Fruit fly (Drosophila melanogaster) whole organism, embryonic: ENCODE measurements around the gene CG33287.

Experiments used
- CG10654 ChIP-seq: fragments of 200-800 bp; sonication (Bioruptor generic); optimal IDR thresholded peaks from 2 replicates; lab custom pipeline; 2016; ENCODE audit warnings: missing biosample characterization, missing genetic modification characterization
- CG12219 ChIP-seq: fragments of 200-800 bp; sonication (Bioruptor generic); optimal IDR thresholded peaks from 3 replicates; lab custom pipeline; 2018; ENCODE audit warnings: missing biosample characterization, mild to moderate bottlenecking, missing genetic modification characterization
- CG12236 ChIP-seq: fragments of 200-800 bp; sonication (Bioruptor generic); optimal IDR thresholded peaks from 2 replicates; lab custom pipeline; 2016; ENCODE audit warnings: missing biosample characterization, missing genetic modification characterization
- CG12942 ChIP-seq: fragments of 200-800 bp; sonication (Bioruptor generic); optimal IDR thresholded peaks from 3 replicates; lab custom pipeline; 2016; ENCODE audit warnings: missing biosample characterization, missing genetic modification characterization
- CG13424 ChIP-seq: fragments of 200-800 bp; sonication (Bioruptor generic); optimal IDR thresholded peaks from 2 replicates; lab custom pipeline; 2019; ENCODE audit warnings: missing biosample characterization, mild to moderate bottlenecking, missing genetic modification characterization, moderate library complexity
- CG14014 ChIP-seq: fragments of 200-800 bp; sonication (Bioruptor generic); IDR thresholded peaks from 2 replicates; pipeline ENCODE4 v1.3.6; 2022; ENCODE audit warnings: missing biosample characterization, missing genetic modification characterization
- CG14710 ChIP-seq: fragments of 200-800 bp; sonication (Bioruptor generic); optimal IDR thresholded peaks from 3 replicates; lab custom pipeline; 2019; ENCODE audit warnings: missing biosample characterization, mild to moderate bottlenecking, missing genetic modification characterization, moderate library complexity
- CG15696 ChIP-seq: fragments of 200-800 bp; sonication (Bioruptor generic); optimal IDR thresholded peaks from 2 replicates; lab custom pipeline; 2019; ENCODE audit warnings: missing biosample characterization, mild to moderate bottlenecking, missing genetic modification characterization, moderate library complexity
- CG18262 ChIP-seq: fragments of 200-800 bp; optimal IDR thresholded peaks from 3 replicates; lab custom pipeline; 2019; ENCODE audit warnings: missing biosample characterization, mild to moderate bottlenecking, missing genetic modification characterization, moderate library complexity
- CG18599 ChIP-seq: fragments of 200-800 bp; sonication (Bioruptor generic); optimal IDR thresholded peaks from 3 replicates; lab custom pipeline; 2017; ENCODE audit warnings: missing biosample characterization, missing genetic modification characterization, mild to moderate bottlenecking, moderate library complexity, missing genetic modification reagents
- CG31441 ChIP-seq: fragments of 200-800 bp; sonication (Bioruptor generic); IDR thresholded peaks from 2 replicates; pipeline ENCODE4 v1.3.6; 2022; ENCODE audit warnings: missing biosample characterization, missing genetic modification characterization
- CG3726 ChIP-seq: fragments of 200-800 bp; sonication (Bioruptor generic); IDR thresholded peaks from 3 replicates; pipeline ENCODE4, ENCODE4 v1.3.6; 2022; ENCODE audit warnings: missing biosample characterization, missing genetic modification characterization
- CG4854 ChIP-seq: fragments of 200-800 bp; sonication (Bioruptor generic); optimal IDR thresholded peaks from 2 replicates; lab custom pipeline; 2016; ENCODE audit warnings: missing biosample characterization, missing genetic modification characterization, inconsistent platforms
- CG7556 ChIP-seq: fragments of 200-800 bp; sonication (Bioruptor generic); optimal IDR thresholded peaks from 2 replicates; lab custom pipeline; 2017; ENCODE audit warnings: missing biosample characterization, mild to moderate bottlenecking, missing genetic modification characterization
- CG7745 ChIP-seq: fragments of 200-800 bp; sonication (Bioruptor generic); optimal IDR thresholded peaks from 2 replicates; lab custom pipeline; 2018; ENCODE audit warnings: missing biosample characterization, mild to moderate bottlenecking, missing genetic modification characterization, moderate library complexity
- CG7839 ChIP-seq: fragments of 200-800 bp; sonication (Bioruptor generic); optimal IDR thresholded peaks from 3 replicates; lab custom pipeline; 2018; ENCODE audit warnings: missing biosample characterization, mild to moderate bottlenecking, missing genetic modification characterization, moderate library complexity
- CG8388 ChIP-seq: fragments of 200-800 bp; sonication (Bioruptor generic); optimal IDR thresholded peaks from 2 replicates; lab custom pipeline; 2019; ENCODE audit warnings: missing biosample characterization, mild to moderate bottlenecking, missing genetic modification characterization, moderate library complexity
- CG8924 ChIP-seq: fragments of 200-800 bp; optimal IDR thresholded peaks from 3 replicates; lab custom pipeline; 2019; ENCODE audit warnings: missing biosample characterization, mild to moderate bottlenecking, missing genetic modification characterization, moderate library complexity
- CrebB ChIP-seq: fragments of 200-800 bp; sonication (Bioruptor generic); optimal IDR thresholded peaks from 3 replicates; lab custom pipeline; 2018; ENCODE audit warnings: missing biosample characterization, mild to moderate bottlenecking, missing genetic modification characterization
- D19A ChIP-seq: fragments of 200-800 bp; optimal IDR thresholded peaks from 3 replicates; lab custom pipeline; 2019; ENCODE audit warnings: missing biosample characterization, mild to moderate bottlenecking, missing genetic modification characterization, moderate library complexity
- Dad ChIP-seq: fragments of 200-800 bp; sonication (Bioruptor generic); optimal IDR thresholded peaks from 3 replicates; lab custom pipeline; 2016; ENCODE audit warnings: missing biosample characterization, missing genetic modification characterization
- Ets65A ChIP-seq: fragments of 200-800 bp; sonication (Bioruptor generic); peaks from one replicate; lab custom pipeline; 2016; ENCODE audit warnings: missing biosample characterization, missing genetic modification characterization
- Fer3 ChIP-seq: fragments of 200-800 bp; sonication (Bioruptor generic); optimal IDR thresholded peaks from 2 replicates; lab custom pipeline; 2018; ENCODE audit warnings: missing biosample characterization, mild to moderate bottlenecking, missing genetic modification characterization, moderate library complexity
- HHEX ChIP-seq: fragments of 200-800 bp; sonication (Bioruptor generic); optimal IDR thresholded peaks from 3 replicates; lab custom pipeline; 2017; ENCODE audit warnings: missing biosample characterization, mild to moderate bottlenecking, missing genetic modification characterization, missing genetic modification reagents
- Kr ChIP-seq: fragments of 200-800 bp; sonication (Bioruptor generic); optimal IDR thresholded peaks from 2 replicates; lab custom pipeline; 2017; ENCODE audit warnings: missing biosample characterization, mild to moderate bottlenecking, missing genetic modification characterization
- Lhr ChIP-seq: fragments of 200-800 bp; sonication (Bioruptor generic); optimal IDR thresholded peaks from 3 replicates; lab custom pipeline; 2017; ENCODE audit warnings: mild to moderate bottlenecking, missing biosample characterization, missing genetic modification reagents, missing genetic modification characterization
- Lpt ChIP-seq: fragments of >200 bp; optimal IDR thresholded peaks from 2 replicates; lab custom pipeline; 2018; ENCODE audit warnings: missing biosample characterization, missing genetic modification characterization
- MTF-1 ChIP-seq: fragments of 200-800 bp; sonication (Bioruptor generic); optimal IDR thresholded peaks from 2 replicates; lab custom pipeline; 2018; ENCODE audit warnings: missing biosample characterization, mild to moderate bottlenecking, missing genetic modification characterization, borderline replicate concordance
- Mes4 ChIP-seq: fragments of 200-800 bp; sonication (Bioruptor generic); optimal IDR thresholded peaks from 2 replicates; lab custom pipeline; 2016; ENCODE audit warnings: missing biosample characterization, missing genetic modification characterization
- Optix ChIP-seq: fragments of 200-800 bp; sonication (Bioruptor generic); IDR thresholded peaks from 3 replicates; pipeline ENCODE4 v1.3.6; 2022; ENCODE audit warnings: missing biosample characterization, missing genetic modification characterization
- Taf1 ChIP-seq: fragments of 200-800 bp; sonication (Bioruptor generic); IDR thresholded peaks from 2 replicates; pipeline ENCODE4 v1.3.6; 2022; ENCODE audit warnings: missing biosample characterization, missing genetic modification characterization
- Vsx1 ChIP-seq: fragments of 200-800 bp; sonication (Bioruptor generic); optimal IDR thresholded peaks from 2 replicates; lab custom pipeline; 2017; ENCODE audit warnings: missing biosample characterization, mild to moderate bottlenecking, missing genetic modification characterization, missing genetic modification reagents
- ac ChIP-seq: fragments of 200-800 bp; sonication (Bioruptor generic); optimal IDR thresholded peaks from 3 replicates; lab custom pipeline; 2017; ENCODE audit warnings: missing biosample characterization, mild to moderate bottlenecking, missing genetic modification characterization
- ara ChIP-seq: fragments of 200-800 bp; sonication (Bioruptor generic); IDR thresholded peaks from 2 replicates; pipeline ENCODE4 v1.3.6; 2022; ENCODE audit warnings: missing biosample characterization, missing genetic modification characterization
- bsh ChIP-seq, 2 experiments: fragments of 200-800 bp; sonication (Bioruptor generic); optimal IDR thresholded peaks; 2 replicates each; lab custom pipeline; 2017 to 2018; ENCODE audit warnings: mild to moderate bottlenecking in 2 of 2, missing biosample characterization in 2 of 2, missing genetic modification characterization in 2 of 2, moderate library complexity in 1 of 2
- chif ChIP-seq, 2 experiments: fragments of 200-800 bp; sonication (Bioruptor generic); optimal IDR thresholded peaks; 3 replicates each; lab custom pipeline; 2016; ENCODE audit warnings: missing biosample characterization in 2 of 2, missing genetic modification characterization in 2 of 2
- dysf ChIP-seq: fragments of 200-800 bp; sonication (Bioruptor generic); IDR thresholded peaks from 3 replicates; pipeline ENCODE4 v1.3.6; 2022; ENCODE audit warnings: missing biosample characterization, missing genetic modification characterization
- emc ChIP-seq: fragments of 200-800 bp; sonication (Bioruptor generic); optimal IDR thresholded peaks from 2 replicates; lab custom pipeline; 2016; ENCODE audit warnings: missing biosample characterization, missing genetic modification characterization
- esg ChIP-seq: fragments of 200-800 bp; sonication (Bioruptor generic); conservative IDR thresholded peaks from 2 replicates; pipeline ENCODE4 v1.3.6; 2022; ENCODE audit warnings: missing biosample characterization, missing genetic modification characterization
- lov ChIP-seq, 2 experiments: fragments of 200-800 bp in 1 of 2; fragments of >200 bp in 1 of 2; sonication (Bioruptor generic) in 1 of 2; IDR thresholded peaks in 1 of 2; optimal IDR thresholded peaks in 1 of 2; 2 replicates in 1 of 2; 3 replicates in 1 of 2; pipeline versions ENCODE4 v1.3.6 to Lab custom; 2017 to 2022; ENCODE audit warnings: missing biosample characterization in 1 of 2, missing genetic modification characterization in 1 of 2
- otp ChIP-seq: fragments of 200-800 bp; sonication (Bioruptor generic); IDR thresholded peaks from 3 replicates; pipeline ENCODE4, ENCODE4 v1.3.6; 2022; ENCODE audit warnings: missing biosample characterization, missing genetic modification characterization
- pho ChIP-seq: fragments of 200-800 bp; sonication (Bioruptor generic); optimal IDR thresholded peaks from 2 replicates; lab custom pipeline; 2016; ENCODE audit warnings: missing biosample characterization, missing genetic modification characterization
- prd ChIP-seq, 3 experiments: fragments of >200 bp in 2 of 3; fragments of 200-800 bp in 1 of 3; sonication (Bioruptor generic) in 1 of 3; optimal IDR thresholded peaks in 2 of 3; IDR thresholded peaks in 1 of 3; 2 replicates in 2 of 3; 3 replicates in 1 of 3; pipeline versions ENCODE4 v1.3.6 to Lab custom; 2017 to 2022; ENCODE audit warnings: missing biosample characterization in 1 of 3, missing genetic modification characterization in 1 of 3
- repo ChIP-seq: fragments of 200-800 bp; sonication (Bioruptor generic); optimal IDR thresholded peaks from 2 replicates; lab custom pipeline; 2016; ENCODE audit warnings: missing biosample characterization, missing genetic modification characterization
- salm ChIP-seq: fragments of 200-800 bp; sonication (Bioruptor generic); optimal IDR thresholded peaks from 2 replicates; lab custom pipeline; 2018; ENCODE audit warnings: missing biosample characterization, mild to moderate bottlenecking, missing genetic modification characterization
- sug ChIP-seq: fragments of 200-800 bp; optimal IDR thresholded peaks from 2 replicates; lab custom pipeline; 2019; ENCODE audit warnings: missing biosample characterization, mild to moderate bottlenecking, missing genetic modification characterization, moderate library complexity
- tin ChIP-seq: fragments of 200-800 bp; sonication (Bioruptor generic); optimal IDR thresholded peaks from 3 replicates; lab custom pipeline; 2016; ENCODE audit warnings: missing biosample characterization, missing genetic modification characterization
- vvl ChIP-seq: fragments of 200-800 bp; sonication (Bioruptor generic); IDR thresholded peaks from 2 replicates; pipeline ENCODE4 v1.3.6; 2022; ENCODE audit warnings: missing biosample characterization, missing genetic modification characterization
- zen2 ChIP-seq: fragments of 200-800 bp; sonication (Bioruptor generic); IDR thresholded peaks from 3 replicates; pipeline ENCODE4 v1.3.6; 2022; ENCODE audit warnings: missing biosample characterization, missing genetic modification characterization; ENCODE audit not compliant: partially characterized antibody

Gene CG33287

DNA sequence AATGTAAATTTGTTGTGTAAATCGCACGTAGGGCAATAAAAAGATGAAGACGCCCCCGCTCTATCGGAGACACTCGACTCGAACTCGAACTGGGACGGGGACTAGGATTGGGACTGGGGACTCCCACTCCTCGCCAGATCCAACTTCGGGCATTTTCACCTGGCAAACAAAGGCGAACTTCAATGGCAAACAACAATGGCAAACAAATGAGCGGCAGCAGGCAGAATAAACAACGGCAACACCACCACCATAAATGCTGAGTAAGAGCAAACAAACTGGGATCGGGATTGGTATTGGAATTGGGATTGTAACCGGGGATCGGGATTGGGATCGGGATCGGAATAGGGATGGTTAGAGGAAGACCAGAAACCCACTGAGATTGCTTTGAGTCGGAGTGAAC lies 26.3 kb downstream of the CG33287 start (continued):
- no peak for TF ChIP-seq lov (optimal IDR thresholded peaks at IDR 0.05; lab: Kevin White, UChicago)
- TF ChIP-seq lov (GFP tag; IDR thresholded peaks at IDR 0.05; lab: Robert Waterston, UW): peak; percentile 71; the same call in 2 of the 3 replicates
- TF ChIP-seq ara (GFP tag; lab: Robert Waterston, UW): peak; percentile 43; the same call in 1 of the 2 replicates
- TF ChIP-seq Dad (GFP tag; lab: Kevin White, UChicago): no peak
- TF ChIP-seq CG8388 (GFP tag; lab: Kevin White, UChicago): peak; percentile 6
- TF ChIP-seq HHEX (GFP tag; lab: Kevin White, UChicago): peak; percentile 27
- peak; percentile 66 for TF ChIP-seq Kr (GFP tag; lab: Kevin White, UChicago)
- TF ChIP-seq Mes4 (GFP tag; lab: Kevin White, UChicago): peak; percentile 38
- peak; percentile 75 for TF ChIP-seq otp
- TF ChIP-seq prd (optimal IDR thresholded peaks at IDR 0.05; lab: Kevin White, UChicago): no peak
- TF ChIP-seq prd (GFP tag; IDR thresholded peaks at IDR 0.05; lab: Robert Waterston, UW): 0 out of 3 replicates have a peak, but pooled peaks have one; percentile 8
- peak; percentile 63 for TF ChIP-seq CG12236 (GFP tag; lab: Kevin White, UChicago)
- peak; percentile 46 for TF ChIP-seq MTF-1 (GFP tag; lab: Kevin White, UChicago)
- TF ChIP-seq Lhr: peak; percentile 20
- TF ChIP-seq CG13424 (tag; lab: Kevin White, UChicago): peak; percentile 18
- no peak for TF ChIP-seq CG3726
- peak; percentile 55 for TF ChIP-seq CG7745 (tag; lab: Kevin White, UChicago)
- TF ChIP-seq CG18599: peak; percentile 28
- TF ChIP-seq CG14710 (tag; lab: Kevin White, UChicago): peak; percentile 55
- no peak for TF ChIP-seq sug (tag; lab: Kevin White, UChicago)
- no peak for TF ChIP-seq esg (GFP tag; lab: Robert Waterston, UW)
- TF ChIP-seq ac (GFP tag; lab: Kevin White, UChicago): peak; percentile 67
- TF ChIP-seq D19A (tag; lab: Kevin White, UChicago): peak; percentile 21
- peak; percentile 43 for TF ChIP-seq CG8924
- no peak for TF ChIP-seq emc (GFP tag; lab: Kevin White, UChicago)
- peak; percentile 32 for TF ChIP-seq CG12942 (GFP tag; lab: Kevin White, UChicago)
- TF ChIP-seq Lpt: no peak
- no peak for TF ChIP-seq CG14014 (GFP tag; lab: Robert Waterston, UW)
- no peak; the same call in 1 of the 2 replicates for TF ChIP-seq CG31441 (GFP tag; lab: Robert Waterston, UW)
- no peak for TF ChIP-seq pho (GFP tag; lab: Kevin White, UChicago)
- peak; percentile 5 for TF ChIP-seq repo (GFP tag; lab: Kevin White, UChicago)
- peak; percentile 33 for TF ChIP-seq CG18262 (tag; lab: Kevin White, UChicago)
- TF ChIP-seq CG15696: peak; percentile 70
- peak; percentile 26 for TF ChIP-seq Vsx1
- TF ChIP-seq Taf1 (GFP tag; lab: Robert Waterston, UW): no peak
- TF ChIP-seq CG7556 (GFP tag; lab: Kevin White, UChicago): no peak
- 0 out of 2 replicates have a peak, but pooled peaks have one; percentile 32 for TF ChIP-seq vvl (GFP tag; lab: Robert Waterston, UW)
- no peak for TF ChIP-seq Ets65A
- no peak for TF ChIP-seq tin
- no peak for TF ChIP-seq CG4854
- TF ChIP-seq dysf (GFP tag; lab: Robert Waterston, UW): no peak
- TF ChIP-seq Fer3: no peak
- TF ChIP-seq salm (tag; lab: Kevin White, UChicago): peak; percentile 8
- peak; percentile 25 for TF ChIP-seq CG12219 (GFP tag; lab: Kevin White, UChicago)
- TF ChIP-seq zen2: no peak
- peak in 1 of 2 experiments; percentile 45 for TF ChIP-seq chif (GFP tag; optimal IDR thresholded peaks at IDR 0.05; lab: Kevin White, UChicago)
- TF ChIP-seq CrebB (tag; lab: Kevin White, UChicago): peak; percentile 56
- TF ChIP-seq CG7839 (tag; lab: Kevin White, UChicago): no peak
- TF ChIP-seq bsh (GFP tag; optimal IDR thresholded peaks at IDR 0.05; lab: Kevin White, UChicago): peak in 1 of 2 experiments; percentile 42
- no peak for TF ChIP-seq Optix
- peak; percentile 15 for TF ChIP-seq CG10654 (GFP tag; lab: Kevin White, UChicago)
